Worm (Caenorhabditis elegans): ENCODE results near the gene fbxc-58.

ce11 chrIV:9422408-9422807 is 51.1 kb downstream of the fbxc-58 start, which contains the start of gene F56D5.9:
- TF ChIP-seq dox-1 (GFP tag; IDR thresholded peaks at IDR 0.05) (no peak), unc-62 (GFP tag; optimal IDR thresholded peaks at IDR 0.05) (no peak), pha-4 (tag; optimal IDR thresholded peaks at IDR 0.05) (no peak), nfyb-1 (GFP tag; IDR thresholded peaks at IDR 0.05) (no peak), snpc-4 (GFP tag; optimal IDR thresholded peaks at IDR 0.05) (no peak), snpc-4 (tag; optimal IDR thresholded peaks at IDR 0.05) (no peak), ama-1 (optimal IDR thresholded peaks at IDR 0.05) (no peak), ama-1 (GFP tag; optimal IDR thresholded peaks at IDR 0.05) (no peak), dpl-1 (GFP tag; optimal IDR thresholded peaks at IDR 0.05) (no peak), ceh-58 (GFP tag; IDR thresholded peaks at IDR 0.05) (no peak), F33H1.4 (GFP tag; IDR thresholded peaks at IDR 0.05) (no peak), C17E4.6 (GFP tag; IDR thresholded peaks at IDR 0.05) (no peak), sptf-2 (GFP tag; optimal IDR thresholded peaks at IDR 0.05) (no peak)

All from whole organism, young adult.